Fruit fly (Drosophila melanogaster) whole organism, embryonic: ENCODE measurements around the gene CG7557.

Experiments
- Ada2b ChIP-seq: fragments of 200-800 bp; sonication (Bioruptor generic); IDR thresholded peaks from 2 replicates; pipeline ENCODE4 v1.3.6; 2022; ENCODE audit warnings: missing biosample characterization, missing genetic modification characterization
- Antp ChIP-seq: fragments of 200-800 bp; sonication (Bioruptor generic); optimal IDR thresholded peaks from 3 replicates; lab custom pipeline; 2016; ENCODE audit warnings: missing biosample characterization, missing genetic modification characterization
- Asciz ChIP-seq: fragments of 200-800 bp; sonication (Bioruptor generic); optimal IDR thresholded peaks from 2 replicates; lab custom pipeline; 2017; ENCODE audit warnings: missing biosample characterization, mild to moderate bottlenecking, missing genetic modification characterization, missing genetic modification reagents
- Atf-2 ChIP-seq: fragments of 200-800 bp; sonication (Bioruptor generic); optimal IDR thresholded peaks from 2 replicates; lab custom pipeline; 2016; ENCODE audit warnings: missing biosample characterization, missing genetic modification characterization
- Awh ChIP-seq: fragments of 200-800 bp; sonication (Bioruptor generic); IDR thresholded peaks from 2 replicates; pipeline ENCODE4, ENCODE4 v1.3.6; 2022; ENCODE audit warnings: missing biosample characterization, missing genetic modification characterization
- Bdp1 ChIP-seq: fragments of 200-800 bp; sonication (Bioruptor generic); optimal IDR thresholded peaks from 3 replicates; lab custom pipeline; 2016; ENCODE audit warnings: missing biosample characterization, missing genetic modification characterization
- CG12104 ChIP-seq: fragments of 200-800 bp; sonication (Bioruptor generic); optimal IDR thresholded peaks from 3 replicates; lab custom pipeline; 2016; ENCODE audit warnings: missing biosample characterization, missing genetic modification characterization
- CG17328 ChIP-seq: fragments of 200-800 bp; sonication (Bioruptor generic); IDR thresholded peaks from 2 replicates; pipeline ENCODE4 v1.3.6; 2022; ENCODE audit warnings: missing biosample characterization, missing genetic modification characterization
- CG17361 ChIP-seq: fragments of 200-800 bp; sonication (Bioruptor generic); IDR thresholded peaks from 3 replicates; pipeline ENCODE4 v1.3.6; 2022; ENCODE audit warnings: missing biosample characterization, missing genetic modification characterization
- CG18262 ChIP-seq: fragments of 200-800 bp; optimal IDR thresholded peaks from 3 replicates; lab custom pipeline; 2019; ENCODE audit warnings: missing biosample characterization, mild to moderate bottlenecking, missing genetic modification characterization, moderate library complexity
- CG18476 ChIP-seq: fragments of 200-800 bp; sonication (Bioruptor generic); optimal IDR thresholded peaks from 2 replicates; lab custom pipeline; 2016; ENCODE audit warnings: missing biosample characterization, mild to moderate bottlenecking, missing genetic modification characterization
- CG18599 ChIP-seq: fragments of 200-800 bp; sonication (Bioruptor generic); optimal IDR thresholded peaks from 3 replicates; lab custom pipeline; 2017; ENCODE audit warnings: missing biosample characterization, missing genetic modification characterization, mild to moderate bottlenecking, moderate library complexity, missing genetic modification reagents
- CG31441 ChIP-seq: fragments of 200-800 bp; sonication (Bioruptor generic); IDR thresholded peaks from 2 replicates; pipeline ENCODE4 v1.3.6; 2022; ENCODE audit warnings: missing biosample characterization, missing genetic modification characterization
- CG3281 ChIP-seq: fragments of 200-800 bp; sonication (Bioruptor generic); optimal IDR thresholded peaks from 3 replicates; lab custom pipeline; 2017; ENCODE audit warnings: missing biosample characterization, mild to moderate bottlenecking, missing genetic modification characterization
- CG5180 ChIP-seq: fragments of 200-800 bp; sonication (Bioruptor generic); optimal IDR thresholded peaks from 3 replicates; lab custom pipeline; 2017; ENCODE audit warnings: missing biosample characterization, missing genetic modification characterization, mild to moderate bottlenecking, moderate library complexity, missing genetic modification reagents
- CG7556 ChIP-seq: fragments of 200-800 bp; sonication (Bioruptor generic); optimal IDR thresholded peaks from 2 replicates; lab custom pipeline; 2017; ENCODE audit warnings: missing biosample characterization, mild to moderate bottlenecking, missing genetic modification characterization
- CG7839 ChIP-seq: fragments of 200-800 bp; sonication (Bioruptor generic); optimal IDR thresholded peaks from 3 replicates; lab custom pipeline; 2018; ENCODE audit warnings: missing biosample characterization, mild to moderate bottlenecking, missing genetic modification characterization, moderate library complexity
- CG8290 ChIP-seq, 3 experiments: fragments of 200-800 bp; sonication (Bioruptor generic); optimal IDR thresholded peaks; 2 replicates each; lab custom pipeline; 2016 to 2019; ENCODE audit warnings: missing biosample characterization in 3 of 3, missing genetic modification characterization in 3 of 3, mild to moderate bottlenecking in 2 of 3, moderate library complexity in 1 of 3
- CG9727 ChIP-seq: fragments of 200-800 bp; sonication (Bioruptor generic); optimal IDR thresholded peaks from 3 replicates; lab custom pipeline; 2017; ENCODE audit warnings: missing biosample characterization, mild to moderate bottlenecking, missing genetic modification characterization
- CG9932 ChIP-seq: fragments of 200-800 bp; sonication (Bioruptor generic); IDR thresholded peaks from 2 replicates; pipeline ENCODE4 v1.3.6; 2022; ENCODE audit warnings: missing biosample characterization, missing genetic modification characterization
- Camta ChIP-seq: fragments of 200-800 bp; sonication (Bioruptor generic); optimal IDR thresholded peaks from 2 replicates; lab custom pipeline; 2016; ENCODE audit warnings: missing biosample characterization, missing genetic modification characterization
- Hr51 ChIP-seq, 2 experiments: fragments of 200-800 bp; sonication (Bioruptor generic); optimal IDR thresholded peaks; 2 replicates in 1 of 2; 3 replicates in 1 of 2; lab custom pipeline; 2016 to 2018; ENCODE audit warnings: missing biosample characterization in 2 of 2, missing genetic modification characterization in 2 of 2, mild to moderate bottlenecking in 1 of 2, moderate library complexity in 1 of 2
- Hsf ChIP-seq: fragments of 200-800 bp; sonication (Bioruptor generic); optimal IDR thresholded peaks from 3 replicates; lab custom pipeline; 2016; ENCODE audit warnings: missing biosample characterization, missing genetic modification characterization
- Lpt ChIP-seq: fragments of >200 bp; optimal IDR thresholded peaks from 2 replicates; lab custom pipeline; 2018; ENCODE audit warnings: missing biosample characterization, missing genetic modification characterization
- Med ChIP-seq: fragments of 200-800 bp; sonication (Bioruptor generic); peaks from one replicate; lab custom pipeline; 2016; ENCODE audit warnings: missing biosample characterization, missing genetic modification characterization, mild to moderate bottlenecking, inconsistent platforms, moderate library complexity
- Meics ChIP-seq: fragments of 200-800 bp; sonication (Bioruptor generic); optimal IDR thresholded peaks from 2 replicates; lab custom pipeline; 2017; ENCODE audit warnings: missing biosample characterization, mild to moderate bottlenecking, missing genetic modification characterization
- Oli ChIP-seq: fragments of 200-800 bp; sonication (Bioruptor generic); optimal IDR thresholded peaks from 2 replicates; lab custom pipeline; 2018; ENCODE audit warnings: missing biosample characterization, mild to moderate bottlenecking, missing genetic modification characterization, moderate library complexity
- Ptx1 ChIP-seq: fragments of 200-800 bp; sonication (Bioruptor generic); IDR thresholded peaks from 2 replicates; pipeline ENCODE4 v1.3.6; 2022; ENCODE audit warnings: missing biosample characterization, missing genetic modification characterization
- Sox100B ChIP-seq: fragments of 200-800 bp; sonication (Bioruptor generic); optimal IDR thresholded peaks from 3 replicates; lab custom pipeline; 2018; ENCODE audit warnings: missing biosample characterization, mild to moderate bottlenecking, missing genetic modification characterization
- Sry-δ ChIP-seq: fragments of 200-800 bp; sonication (Bioruptor generic); optimal IDR thresholded peaks from 2 replicates; lab custom pipeline; 2016; ENCODE audit warnings: missing biosample characterization, missing genetic modification characterization
- Xbp1 ChIP-seq: fragments of 200-800 bp; sonication (Bioruptor generic); optimal IDR thresholded peaks from 3 replicates; lab custom pipeline; 2016; ENCODE audit warnings: missing biosample characterization, mild to moderate bottlenecking, missing genetic modification characterization
- br ChIP-seq: fragments of >200 bp; optimal IDR thresholded peaks from 2 replicates; lab custom pipeline; 2017
- btn ChIP-seq: fragments of 200-800 bp; sonication (Bioruptor generic); optimal IDR thresholded peaks from 2 replicates; lab custom pipeline; 2016; ENCODE audit warnings: missing biosample characterization, missing genetic modification characterization
- chn ChIP-seq: fragments of 200-800 bp; sonication (Bioruptor generic); optimal IDR thresholded peaks from 2 replicates; lab custom pipeline; 2016; ENCODE audit warnings: missing biosample characterization, missing genetic modification characterization
- ci ChIP-seq: fragments of 200-800 bp; sonication (Bioruptor generic); IDR thresholded peaks from 3 replicates; pipeline ENCODE4 v1.3.6; 2022; ENCODE audit warnings: missing biosample characterization, missing genetic modification characterization
- dmrt99B ChIP-seq: fragments of 200-800 bp; sonication (Bioruptor generic); optimal IDR thresholded peaks from 2 replicates; lab custom pipeline; 2018; ENCODE audit warnings: missing biosample characterization, mild to moderate bottlenecking, missing genetic modification characterization, moderate library complexity
- gem ChIP-seq: fragments of 200-800 bp; sonication (Bioruptor generic); optimal IDR thresholded peaks from 2 replicates; lab custom pipeline; 2019; ENCODE audit warnings: missing biosample characterization, mild to moderate bottlenecking, missing genetic modification characterization, moderate library complexity
- gro ChIP-seq: fragments of 200-800 bp; sonication (Bioruptor generic); optimal IDR thresholded peaks from 2 replicates; lab custom pipeline; 2016; ENCODE audit warnings: missing biosample characterization, missing genetic modification characterization
- lab ChIP-seq: fragments of 200-800 bp; sonication (Bioruptor generic); optimal IDR thresholded peaks from 3 replicates; lab custom pipeline; 2017; ENCODE audit warnings: missing biosample characterization, missing genetic modification characterization, mild to moderate bottlenecking, moderate library complexity, missing genetic modification reagents
- lilli ChIP-seq: fragments of 200-800 bp; sonication (Bioruptor generic); optimal IDR thresholded peaks from 3 replicates; lab custom pipeline; 2016; ENCODE audit warnings: missing biosample characterization, missing genetic modification characterization
- lov ChIP-seq, 2 experiments: fragments of 200-800 bp in 1 of 2; fragments of >200 bp in 1 of 2; sonication (Bioruptor generic) in 1 of 2; IDR thresholded peaks in 1 of 2; optimal IDR thresholded peaks in 1 of 2; 2 replicates in 1 of 2; 3 replicates in 1 of 2; pipeline versions ENCODE4 v1.3.6 to Lab custom; 2017 to 2022; ENCODE audit warnings: missing biosample characterization in 1 of 2, missing genetic modification characterization in 1 of 2
- phol ChIP-seq: fragments of 200-800 bp; sonication (Bioruptor generic); optimal IDR thresholded peaks from 3 replicates; lab custom pipeline; 2018; ENCODE audit warnings: missing biosample characterization, mild to moderate bottlenecking, missing genetic modification characterization, moderate library complexity
- row ChIP-seq: fragments of 200-800 bp; sonication (Bioruptor generic); IDR thresholded peaks from 3 replicates; pipeline ENCODE4 v1.3.6; 2022; ENCODE audit warnings: missing biosample characterization, missing genetic modification characterization
- sd ChIP-seq: fragments of 200-800 bp; sonication (Bioruptor generic); optimal IDR thresholded peaks from 3 replicates; lab custom pipeline; 2018; ENCODE audit warnings: missing biosample characterization, mild to moderate bottlenecking, missing genetic modification characterization, moderate library complexity
- sens ChIP-seq: fragments of 200-800 bp; sonication (Bioruptor generic); peaks from one replicate; lab custom pipeline; 2016; ENCODE audit warnings: missing biosample characterization, missing genetic modification characterization
- seq ChIP-seq: fragments of 200-800 bp; sonication (Bioruptor generic); IDR thresholded peaks from 2 replicates; pipeline ENCODE4 v1.3.6; 2022; ENCODE audit warnings: missing biosample characterization, missing genetic modification characterization
- tna ChIP-seq: fragments of 200-800 bp; sonication (Bioruptor generic); IDR thresholded peaks from 2 replicates; pipeline ENCODE4 v1.3.6; 2022; ENCODE audit warnings: missing biosample characterization, missing genetic modification characterization; ENCODE audit not compliant: partially characterized antibody
- unc-4 ChIP-seq: fragments of 200-800 bp; sonication (Bioruptor generic); IDR thresholded peaks from 2 replicates; pipeline ENCODE4 v1.3.6; 2022; ENCODE audit warnings: missing biosample characterization, missing genetic modification characterization; ENCODE audit not compliant: partially characterized antibody

The CG7557 gene

DNA sequence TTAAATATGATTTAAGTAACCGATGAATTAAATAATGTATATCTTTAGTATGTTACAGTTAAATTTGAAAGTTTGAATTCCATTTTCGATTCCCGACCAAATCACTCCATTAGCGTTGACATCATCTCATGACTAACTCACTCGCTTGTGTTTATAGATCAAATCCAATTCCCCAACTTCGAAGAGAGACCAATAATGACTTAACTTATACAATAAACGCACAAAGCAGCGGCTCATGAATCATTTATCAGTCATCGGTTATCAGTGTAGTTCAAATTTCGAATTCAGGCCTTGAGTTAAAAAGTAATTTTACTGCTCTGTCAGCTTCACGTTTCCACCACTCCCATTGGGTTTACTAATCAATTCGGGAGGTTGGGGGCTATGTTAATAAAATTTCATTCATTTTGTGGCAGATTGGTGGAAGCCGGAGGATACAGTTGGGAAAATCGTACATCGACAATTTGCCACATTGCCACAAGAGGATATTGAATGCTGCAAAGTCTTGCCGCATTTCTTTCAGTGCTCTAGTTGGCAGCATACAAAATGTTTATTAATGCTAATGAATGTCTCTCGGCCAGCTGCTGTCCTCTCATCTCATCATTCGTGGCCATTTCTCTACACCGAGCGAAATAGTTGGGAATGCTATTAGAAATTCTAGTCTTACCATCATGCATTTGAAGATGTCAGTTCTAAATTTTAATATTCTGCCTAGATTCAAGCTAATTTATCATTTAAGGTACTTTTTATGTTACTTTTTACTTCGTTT is 36.5 kb upstream of the CG7557 start:
- TF ChIP-seq Camta (peak; percentile 33), CG31441 (GFP tag; lab: Robert Waterston, UW) (peak; percentile 49), Med (peak; percentile 78), CG7556 (GFP tag; lab: Kevin White, UChicago) (peak; percentile 48), CG18262 (peak; percentile 56), Hsf (GFP tag; lab: Kevin White, UChicago) (peak; percentile 5), btn (GFP tag; lab: Kevin White, UChicago) (peak; percentile 10), CG8290 (GFP tag; optimal IDR thresholded peaks at IDR 0.05; lab: Kevin White, UChicago) (no peak), CG8290 (tag; optimal IDR thresholded peaks at IDR 0.05; lab: Kevin White, UChicago) (peak in 1 of 2 experiments; percentile 57), sd (tag; lab: Kevin White, UChicago) (no peak), seq (peak; percentile 46; the same call in 1 of the 2 replicates), Atf-2 (peak; percentile 1), Bdp1 (no peak), CG18476 (peak; percentile 17), CG3281 (peak; percentile 5), ci (GFP tag; lab: Robert Waterston, UW) (peak; percentile 57; the same call in 2 of the 3 replicates), Oli (tag; lab: Kevin White, UChicago) (peak; percentile 52), Awh (0 out of 2 replicates have a peak, but pooled peaks have one; percentile 40), CG7839 (peak; percentile 62), br (no peak), unc-4 (GFP tag; lab: Robert Waterston, UW) (no peak), CG5180 (GFP tag; lab: Kevin White, UChicago) (peak; percentile 31), Xbp1 (peak; percentile 41), dmrt99B (tag; lab: Kevin White, UChicago) (peak; percentile 64), sens (GFP tag; lab: Kevin White, UChicago) (peak; percentile 91), Asciz (GFP tag; lab: Kevin White, UChicago) (peak; percentile 41), Meics (GFP tag; lab: Kevin White, UChicago) (peak; percentile 10), Ada2b (GFP tag; lab: Robert Waterston, UW) (peak; percentile 12; the same call in 1 of the 2 replicates), Sry-δ (no peak), Antp (GFP tag; lab: Kevin White, UChicago) (peak; percentile 50), Hr51 (GFP tag; optimal IDR thresholded peaks at IDR 0.05; lab: Kevin White, UChicago) (peak in 1 of 2 experiments; percentile 48), lov (optimal IDR thresholded peaks at IDR 0.05; lab: Kevin White, UChicago) (no peak), lov (GFP tag; IDR thresholded peaks at IDR 0.05; lab: Robert Waterston, UW) (no peak), gro (GFP tag; lab: Kevin White, UChicago) (peak; percentile 16), gem (peak; percentile 66), Ptx1 (peak; percentile 23; the same call in 1 of the 2 replicates), Sox100B (peak; percentile 56), chn (GFP tag; lab: Kevin White, UChicago) (peak; percentile 23), tna (GFP tag; lab: Robert Waterston, UW) (no peak), phol (peak; percentile 64), CG9932 (GFP tag; lab: Robert Waterston, UW) (0 out of 2 replicates have a peak, but pooled peaks have one; percentile 8), CG12104 (no peak), CG9727 (GFP tag; lab: Kevin White, UChicago) (peak; percentile 38), lilli (GFP tag; lab: Kevin White, UChicago) (peak; percentile 12), row (GFP tag; lab: Robert Waterston, UW) (peak; percentile 23; the same call in 1 of the 3 replicates), CG17361 (GFP tag; lab: Robert Waterston, UW) (peak; percentile 48; the same call in 2 of the 3 replicates), lab (GFP tag; lab: Kevin White, UChicago) (peak; percentile 13), Lpt (no peak), CG17328 (GFP tag; lab: Robert Waterston, UW) (0 out of 2 replicates have a peak, but pooled peaks have one; percentile 19), CG18599 (GFP tag; lab: Kevin White, UChicago) (peak; percentile 13)
